Worm (Caenorhabditis elegans) whole organism, L3 larva: ENCODE results near the gene F36G3.2.

Experiments used
- R02D3.7 ChIP-seq: fragments of 150-350 bp; optimal IDR thresholded peaks from 2 replicates; lab custom pipeline; 2014; ENCODE audit warnings: missing biosample characterization, missing genetic modification characterization
- ceh-82 ChIP-seq: fragments of 150-350 bp; optimal IDR thresholded peaks from 2 replicates; lab custom pipeline; 2014; ENCODE audit warnings: missing biosample characterization, missing genetic modification characterization
- egl-27 ChIP-seq: sonication (generic microtip); optimal IDR thresholded peaks from 4 replicates; lab custom pipeline; 2017; ENCODE audit warnings: missing biosample characterization, missing genetic modification reagents, missing genetic modification characterization
- egl-5 ChIP-seq: fragments of 150-350 bp; optimal IDR thresholded peaks from 2 replicates; lab custom pipeline; 2017; ENCODE audit warnings: missing biosample characterization, missing genetic modification reagents, missing genetic modification characterization, inconsistent platforms
- elt-2 ChIP-seq: sonication (generic microtip); optimal IDR thresholded peaks from 2 replicates; lab custom pipeline; 2016; ENCODE audit warnings: missing genetic modification reagents, mild to moderate bottlenecking, missing genetic modification characterization, missing compliant biosample characterization
- elt-3 ChIP-seq, 3 experiments: fragments of 150-350 bp in 1 of 3; sonication (generic microtip) in 2 of 3; optimal IDR thresholded peaks; 2 replicates in 2 of 3; 4 replicates in 1 of 3; lab custom pipeline; 2014 to 2017; ENCODE audit warnings: missing biosample characterization in 3 of 3, missing genetic modification characterization in 3 of 3
- fkh-2 ChIP-seq: fragments of 150-350 bp; optimal IDR thresholded peaks from 2 replicates; lab custom pipeline; 2014; ENCODE audit warnings: missing biosample characterization, missing genetic modification reagents, missing genetic modification characterization
- hmg-11 ChIP-seq: sonication (generic microtip); optimal IDR thresholded peaks from 2 replicates; lab custom pipeline; 2016; ENCODE audit warnings: missing genetic modification characterization, missing compliant biosample characterization
- jun-1 ChIP-seq: fragments of 150-350 bp; optimal IDR thresholded peaks from 2 replicates; lab custom pipeline; 2014; ENCODE audit warnings: missing biosample characterization, missing genetic modification reagents, missing genetic modification characterization
- lin-15B ChIP-seq: fragments of 150-350 bp; optimal IDR thresholded peaks from 2 replicates; lab custom pipeline; 2014; ENCODE audit warnings: missing biosample characterization, missing genetic modification characterization
- lin-39 ChIP-seq: fragments of 150-350 bp; optimal IDR thresholded peaks from 2 replicates; lab custom pipeline; 2018; ENCODE audit warnings: missing biosample characterization, missing genetic modification reagents, missing genetic modification characterization
- lsy-12 ChIP-seq: sonication (generic microtip); optimal IDR thresholded peaks from 2 replicates; lab custom pipeline; 2016; ENCODE audit warnings: mild to moderate bottlenecking, missing genetic modification characterization, missing compliant biosample characterization
- mdl-1 ChIP-seq: fragments of 150-350 bp; optimal IDR thresholded peaks from 2 replicates; lab custom pipeline; 2014; ENCODE audit warnings: missing biosample characterization, missing genetic modification characterization
- mml-1 ChIP-seq: fragments of 150-350 bp; sonication (generic microtip); optimal IDR thresholded peaks from 3 replicates; lab custom pipeline; 2014; ENCODE audit warnings: missing biosample characterization, missing genetic modification characterization
- nfya-1 ChIP-seq: sonication (generic microtip); optimal IDR thresholded peaks from 2 replicates; lab custom pipeline; 2017; ENCODE audit warnings: missing genetic modification characterization, mild to moderate bottlenecking, missing compliant biosample characterization, antibody characterized with exemption, moderate library complexity; ENCODE audit not compliant: insufficient read depth
- nhr-11 ChIP-seq: fragments of 150-350 bp; optimal IDR thresholded peaks from 2 replicates; lab custom pipeline; 2014; ENCODE audit warnings: missing biosample characterization, missing genetic modification characterization
- nhr-23 ChIP-seq: fragments of 150-350 bp; optimal IDR thresholded peaks from 2 replicates; lab custom pipeline; 2014; ENCODE audit warnings: missing biosample characterization, missing genetic modification reagents, missing genetic modification characterization
- nhr-25 ChIP-seq: sonication (generic microtip); optimal IDR thresholded peaks from 2 replicates; lab custom pipeline; 2017; ENCODE audit warnings: missing biosample characterization, missing genetic modification characterization
- nhr-43 ChIP-seq: sonication (generic microtip); optimal IDR thresholded peaks from 2 replicates; lab custom pipeline; 2016; ENCODE audit warnings: mild to moderate bottlenecking, missing genetic modification characterization, missing compliant biosample characterization; ENCODE audit not compliant: poor library complexity, severe bottlenecking
- nhr-67 ChIP-seq: fragments of 150-350 bp; optimal IDR thresholded peaks from 2 replicates; lab custom pipeline; 2014; ENCODE audit warnings: missing biosample characterization, missing genetic modification characterization
- nhr-76 ChIP-seq: fragments of 150-350 bp; sonication (generic microtip); optimal IDR thresholded peaks from 5 replicates; lab custom pipeline; 2014; ENCODE audit warnings: missing biosample characterization, missing genetic modification characterization
- nhr-77 ChIP-seq: fragments of 150-350 bp; optimal IDR thresholded peaks from 2 replicates; lab custom pipeline; 2014; ENCODE audit warnings: missing biosample characterization, missing genetic modification characterization
- pqm-1 ChIP-seq: fragments of 150-350 bp; optimal IDR thresholded peaks from 2 replicates; lab custom pipeline; 2017; ENCODE audit warnings: missing biosample characterization, missing genetic modification characterization, inconsistent platforms
- skn-1 ChIP-seq: fragments of 150-350 bp; optimal IDR thresholded peaks from 2 replicates; lab custom pipeline; 2014; ENCODE audit warnings: missing biosample characterization, missing genetic modification characterization
- tbx-2 ChIP-seq: sonication (generic microtip); optimal IDR thresholded peaks from 2 replicates; lab custom pipeline; 2016; ENCODE audit warnings: mild to moderate bottlenecking, missing genetic modification characterization, missing compliant biosample characterization
- unc-62 ChIP-seq: fragments of 150-350 bp; sonication (generic microtip); optimal IDR thresholded peaks from 4 replicates; lab custom pipeline; 2014; ENCODE audit warnings: missing biosample characterization, missing genetic modification reagents, missing genetic modification characterization
- ztf-4 ChIP-seq: fragments of 150-350 bp; optimal IDR thresholded peaks from 2 replicates; lab custom pipeline; 2014; ENCODE audit warnings: missing biosample characterization, missing genetic modification characterization

F36G3.2 gene

ce11 chrX:9756971-9757370 is 37.1 kb downstream of the F36G3.2 start, which contains the start of gene T09B9.1:
TSS of gene T09B9.1 (plus strand) at chrX:9757271.
- TF ChIP-seq mml-1 (tag; lab: Kevin White, UChicago) (no peak), nhr-77 (no peak)

DNA sequence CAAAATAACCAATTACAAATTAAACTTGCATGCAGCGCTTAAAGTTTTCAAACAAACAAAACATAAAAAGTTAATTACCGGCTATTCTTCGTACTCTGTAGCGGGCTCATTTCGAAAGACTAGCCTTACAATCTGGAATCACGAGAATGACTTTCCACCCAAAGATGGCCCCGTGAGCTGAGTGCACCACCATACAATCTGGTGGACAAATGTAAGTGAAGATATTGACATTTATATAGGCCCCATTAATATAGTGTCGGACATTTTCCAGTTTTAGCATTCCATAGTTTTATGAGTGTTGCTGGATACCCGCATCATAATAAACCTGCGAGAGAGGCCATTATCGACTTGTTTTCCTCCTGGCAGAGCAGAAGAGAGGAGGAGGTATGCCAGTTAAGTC is 39.5 kb downstream of the F36G3.2 start:
- TF ChIP-seq nhr-76 (tag; lab: Kevin White, UChicago) (no peak), nhr-23 (tag; lab: Kevin White, UChicago) (no peak), nhr-67 (tag; lab: Kevin White, UChicago) (no peak), fkh-2 (tag; lab: Kevin White, UChicago) (no peak)
- TF ChIP-seq, all 47 proteins: peak for 0

DNA sequence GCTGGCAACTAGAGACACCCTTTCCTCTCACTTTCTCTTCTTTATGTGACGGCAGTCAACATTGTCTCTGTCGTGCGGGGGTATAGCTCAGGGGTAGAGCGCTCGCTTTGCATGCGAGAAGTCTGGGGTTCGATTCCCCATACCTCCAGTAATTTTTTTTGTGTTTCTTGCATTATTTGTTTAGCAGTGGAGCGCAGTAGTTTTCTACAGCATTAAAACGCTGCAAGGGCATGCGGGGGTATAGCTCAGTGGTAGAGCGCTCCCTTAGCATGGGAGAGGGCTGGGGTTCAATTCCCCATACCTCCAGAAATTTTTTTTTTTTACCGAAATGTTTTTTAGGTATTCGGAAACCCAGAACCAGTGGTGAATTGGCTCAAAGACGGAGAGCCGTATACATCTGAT is 50.6 kb downstream of the F36G3.2 start:
- TF ChIP-seq nhr-43 (tag; lab: Kevin White, UChicago): peak; percentile 81
- TF ChIP-seq lsy-12: peak; percentile 88
- TF ChIP-seq R02D3.7 (tag; lab: Kevin White, UChicago): peak; percentile 33
- TF ChIP-seq elt-2: peak; percentile 74
- TF ChIP-seq lin-39 (tag; lab: Kevin White, UChicago): peak; percentile 91
- TF ChIP-seq hmg-11 (tag; lab: Kevin White, UChicago): peak; percentile 98
- peak; percentile 54 for TF ChIP-seq pqm-1 (tag; lab: Kevin White, UChicago)
- peak; percentile 85 for TF ChIP-seq nfya-1 (tag; lab: Kevin White, UChicago)
- TF ChIP-seq jun-1 (tag; lab: Kevin White, UChicago): peak; percentile 88
- TF ChIP-seq lin-15B (tag; lab: Kevin White, UChicago): peak; percentile 41
- peak; percentile 21 for TF ChIP-seq mdl-1
- TF ChIP-seq nhr-25: peak; percentile 88
- peak in 1 of 3 experiments; percentile 62 for TF ChIP-seq elt-3 (tag; optimal IDR thresholded peaks at IDR 0.05; lab: Kevin White, UChicago)
- TF ChIP-seq unc-62 (GFP tag; lab: Kevin White, UChicago): peak; percentile 67
- TF ChIP-seq nhr-11: peak; percentile 28
- TF ChIP-seq ztf-4: peak; percentile 32
- peak; percentile 90 for TF ChIP-seq tbx-2
- peak; percentile 52 for TF ChIP-seq egl-27
- TF ChIP-seq egl-5: peak; percentile 60
- peak; percentile 64 for TF ChIP-seq skn-1
- TF ChIP-seq nhr-77: peak; percentile 76
- peak; percentile 79 for TF ChIP-seq ceh-82 (tag; lab: Kevin White, UChicago)
